Worm (Caenorhabditis elegans) whole organism, midembryonic: ENCODE measurements around the gene F41H10.3.

Experiments used
- T22C8.4 ChIP-seq: fragments of 200-800 bp; sonication (Bioruptor generic); IDR thresholded peaks from 2 replicates; pipeline ENCODE4 v1.3.6; 2022; ENCODE audit warnings: missing genetic modification characterization, missing compliant biosample characterization
- cog-1 ChIP-seq: sonication (generic microtip); optimal IDR thresholded peaks from 2 replicates; lab custom pipeline; 2016; ENCODE audit warnings: missing genetic modification characterization, missing compliant biosample characterization
- flt-1 ChIP-seq: fragments of 200-800 bp; sonication (Bioruptor generic); IDR thresholded peaks from 2 replicates; pipeline ENCODE4 v1.3.6; 2022; ENCODE audit warnings: missing genetic modification characterization, missing compliant biosample characterization
- klf-2 ChIP-seq: fragments of 200-800 bp; sonication (Bioruptor generic); conservative IDR thresholded peaks from 2 replicates; pipeline ENCODE4 v1.3.6; 2022; ENCODE audit warnings: missing genetic modification reagents, missing genetic modification characterization, missing compliant biosample characterization
- med-1 ChIP-seq: sonication (generic microtip); optimal IDR thresholded peaks from 2 replicates; lab custom pipeline; 2017; ENCODE audit warnings: missing genetic modification characterization, mild to moderate bottlenecking, missing compliant biosample characterization, antibody characterized with exemption, missing genetic modification reagents; ENCODE audit not compliant: insufficient read depth
- ref-1 ChIP-seq: fragments of 200-800 bp; sonication (Bioruptor generic); conservative IDR thresholded peaks from 2 replicates; pipeline ENCODE4 v1.3.6; 2022; ENCODE audit warnings: missing genetic modification reagents, missing genetic modification characterization, missing compliant biosample characterization
- tab-1 ChIP-seq: fragments of 200-800 bp; sonication (Bioruptor generic); IDR thresholded peaks from 2 replicates; pipeline ENCODE4 v1.3.6; 2022; ENCODE audit warnings: missing genetic modification characterization, missing compliant biosample characterization
- ztf-23 ChIP-seq: fragments of 200-800 bp; sonication (Bioruptor generic); IDR thresholded peaks from 2 replicates; pipeline ENCODE4 v1.3.6; 2022; ENCODE audit warnings: missing genetic modification reagents, missing genetic modification characterization, missing compliant biosample characterization
- ztf-29 ChIP-seq: fragments of 200-800 bp; sonication (Bioruptor generic); IDR thresholded peaks from 2 replicates; pipeline ENCODE4 v1.3.6; 2022; ENCODE audit warnings: missing genetic modification reagents, missing genetic modification characterization, missing compliant biosample characterization

Gene F41H10.3

ce11 chrIV:5411641-5412337 is 42.2 kb downstream of the F41H10.3 start, which contains the start of gene ZK616.8:
Gene ZK616.8, minus strand, starts transcription at chrIV:5412193.
- TF ChIP-seq med-1 (GFP tag; lab: Kevin White, UChicago), result no peak
- no peak for TF ChIP-seq klf-2 (GFP tag; lab: Robert Waterston, UW)
- TF ChIP-seq cog-1 (tag; lab: Kevin White, UChicago), result no peak
- peak; percentile 61 for TF ChIP-seq T22C8.4 (GFP tag; lab: Robert Waterston, UW)

ce11 chrIV:5415696-5416095 is 46.1 kb downstream of the F41H10.3 start, which contains the start of gene spp-7:
Gene spp-7, minus strand, starts transcription at chrIV:5415796.
- TF ChIP-seq tab-1 (GFP tag; lab: Robert Waterston, UW) (no peak), flt-1 (GFP tag; lab: Robert Waterston, UW) (no peak), T22C8.4 (GFP tag; lab: Robert Waterston, UW) (no peak), med-1 (GFP tag; lab: Kevin White, UChicago) (no peak), cog-1 (tag; lab: Kevin White, UChicago) (no peak), klf-2 (GFP tag; lab: Robert Waterston, UW) (no peak), ref-1 (GFP tag; lab: Robert Waterston, UW) (no peak)

- TF ChIP-seq T22C8.4 (GFP tag; lab: Robert Waterston, UW), result no peak
- TF ChIP-seq tab-1 (GFP tag; lab: Robert Waterston, UW), result no peak
- no peak for TF ChIP-seq ref-1 (GFP tag; lab: Robert Waterston, UW)
- TF ChIP-seq ztf-29 (GFP tag; lab: Robert Waterston, UW), result no peak
- TF ChIP-seq flt-1 (GFP tag; lab: Robert Waterston, UW), result no peak
- no peak for TF ChIP-seq med-1 (GFP tag; lab: Kevin White, UChicago)
- TF ChIP-seq klf-2 (GFP tag; lab: Robert Waterston, UW), result no peak
- TF ChIP-seq cog-1 (tag; lab: Kevin White, UChicago), result no peak
- no peak for TF ChIP-seq ztf-23
Observed at ce11 chrIV:5419122-5419521, 49.5 kb downstream of the F41H10.3 start, which contains the start of gene ehn-3. Gene ehn-3, minus strand, starts transcription at chrIV:5419222.
